Fruit fly (Drosophila melanogaster) whole organism, embryonic: Measurements from ENCODE around the gene CG18081.

ENCODE experiments used
- Bgb ChIP-seq: fragments of 200-800 bp; sonication (Bioruptor generic); IDR thresholded peaks from 2 replicates; pipeline ENCODE4 v1.3.6; 2022; ENCODE audit warnings: missing biosample characterization, missing genetic modification characterization; ENCODE audit not compliant: partially characterized antibody
- BtbVII ChIP-seq: fragments of 200-800 bp; sonication (Bioruptor generic); optimal IDR thresholded peaks from 3 replicates; lab custom pipeline; 2017; ENCODE audit warnings: missing biosample characterization, mild to moderate bottlenecking, missing genetic modification characterization
- CG10979 ChIP-seq: fragments of 200-800 bp; sonication (Bioruptor generic); optimal IDR thresholded peaks from 2 replicates; lab custom pipeline; 2018; ENCODE audit warnings: missing biosample characterization, mild to moderate bottlenecking, missing genetic modification characterization, moderate library complexity
- CG11093 ChIP-seq: fragments of 200-800 bp; sonication (Bioruptor generic); IDR thresholded peaks from 3 replicates; pipeline ENCODE4 v1.3.6; 2022; ENCODE audit warnings: missing biosample characterization, missing genetic modification characterization
- CG12104 ChIP-seq: fragments of 200-800 bp; sonication (Bioruptor generic); optimal IDR thresholded peaks from 3 replicates; lab custom pipeline; 2016; ENCODE audit warnings: missing biosample characterization, missing genetic modification characterization
- CG12744 ChIP-seq: fragments of 200-800 bp; sonication (Bioruptor generic); optimal IDR thresholded peaks from 2 replicates; lab custom pipeline; 2016; ENCODE audit warnings: missing biosample characterization, missing genetic modification characterization
- CG14441 ChIP-seq: fragments of 200-800 bp; sonication (Bioruptor generic); IDR thresholded peaks from 2 replicates; pipeline ENCODE4 v1.3.6; 2022; ENCODE audit warnings: missing biosample characterization, missing genetic modification characterization
- CG15269 ChIP-seq: fragments of 200-800 bp; sonication (Bioruptor generic); optimal IDR thresholded peaks from 2 replicates; lab custom pipeline; 2018; ENCODE audit warnings: missing biosample characterization, mild to moderate bottlenecking, missing genetic modification characterization, moderate library complexity
- CG1529 ChIP-seq: fragments of 200-800 bp; sonication (Bioruptor generic); optimal IDR thresholded peaks from 3 replicates; lab custom pipeline; 2018; ENCODE audit warnings: missing biosample characterization, missing genetic modification characterization
- CG17612 ChIP-seq: fragments of 200-800 bp; sonication (Bioruptor generic); IDR thresholded peaks from 2 replicates; pipeline ENCODE4 v1.3.6; 2022; ENCODE audit warnings: missing biosample characterization, missing genetic modification characterization
- CG17802 ChIP-seq: fragments of 200-800 bp; sonication (Bioruptor generic); optimal IDR thresholded peaks from 2 replicates; lab custom pipeline; 2018; ENCODE audit warnings: missing biosample characterization, mild to moderate bottlenecking, missing genetic modification characterization, moderate library complexity
- CG31388 ChIP-seq: fragments of 200-800 bp; sonication (Bioruptor generic); optimal IDR thresholded peaks from 2 replicates; lab custom pipeline; 2016; ENCODE audit warnings: missing biosample characterization, missing genetic modification characterization
- CG31441 ChIP-seq: fragments of 200-800 bp; sonication (Bioruptor generic); IDR thresholded peaks from 2 replicates; pipeline ENCODE4 v1.3.6; 2022; ENCODE audit warnings: missing biosample characterization, missing genetic modification characterization
- CG32532 ChIP-seq: fragments of 200-800 bp; sonication (Bioruptor generic); IDR thresholded peaks from 2 replicates; pipeline ENCODE4 v1.3.6; 2022; ENCODE audit warnings: missing biosample characterization, missing genetic modification characterization
- CG33557 ChIP-seq: fragments of 200-800 bp; sonication (Bioruptor generic); optimal IDR thresholded peaks from 2 replicates; lab custom pipeline; 2019; ENCODE audit warnings: missing biosample characterization, mild to moderate bottlenecking, missing genetic modification characterization, moderate library complexity
- CG3407 ChIP-seq: fragments of 200-800 bp; sonication (Bioruptor generic); optimal IDR thresholded peaks from 2 replicates; lab custom pipeline; 2018; ENCODE audit warnings: missing biosample characterization, mild to moderate bottlenecking, missing genetic modification characterization
- CG3838 ChIP-seq: fragments of 200-800 bp; sonication (Bioruptor generic); optimal IDR thresholded peaks from 3 replicates; lab custom pipeline; 2016; ENCODE audit warnings: missing biosample characterization, missing genetic modification characterization
- CG4404 ChIP-seq: fragments of 200-800 bp; sonication (Bioruptor generic); IDR thresholded peaks from 2 replicates; pipeline ENCODE4 v1.3.6; 2022; ENCODE audit warnings: missing biosample characterization, missing genetic modification characterization
- CG4730 ChIP-seq: fragments of 200-800 bp; sonication (Bioruptor generic); IDR thresholded peaks from 2 replicates; pipeline ENCODE4 v1.3.6; 2022; ENCODE audit warnings: missing biosample characterization, missing genetic modification characterization
- CG6813 ChIP-seq: fragments of 200-800 bp; sonication (Bioruptor generic); optimal IDR thresholded peaks from 2 replicates; lab custom pipeline; 2017; ENCODE audit warnings: missing biosample characterization, missing genetic modification characterization, mild to moderate bottlenecking, moderate library complexity, missing genetic modification reagents
- CG7928 ChIP-seq: fragments of 200-800 bp; sonication (Bioruptor generic); optimal IDR thresholded peaks from 2 replicates; lab custom pipeline; 2017; ENCODE audit warnings: missing biosample characterization, mild to moderate bottlenecking, missing genetic modification characterization
- CG9437 ChIP-seq: fragments of 200-800 bp; sonication (Bioruptor generic); optimal IDR thresholded peaks from 2 replicates; lab custom pipeline; 2018; ENCODE audit warnings: missing biosample characterization, mild to moderate bottlenecking, missing genetic modification characterization
- CkIIα-i1 ChIP-seq: fragments of 200-800 bp; sonication (Bioruptor generic); IDR thresholded peaks from 2 replicates; pipeline ENCODE4 v1.3.6; 2022; ENCODE audit warnings: missing biosample characterization, missing genetic modification characterization
- Dip2 ChIP-seq: fragments of 200-800 bp; sonication (Bioruptor generic); IDR thresholded peaks from 2 replicates; pipeline ENCODE4 v1.3.6; 2022; ENCODE audit warnings: missing biosample characterization, missing genetic modification characterization
- Dip3 ChIP-seq: fragments of 200-800 bp; sonication (Bioruptor generic); optimal IDR thresholded peaks from 3 replicates; lab custom pipeline; 2016; ENCODE audit warnings: missing biosample characterization, missing genetic modification characterization
- ERR ChIP-seq: fragments of 200-800 bp; sonication (Bioruptor generic); optimal IDR thresholded peaks from 2 replicates; lab custom pipeline; 2016; ENCODE audit warnings: missing biosample characterization, missing genetic modification characterization
- Fer1 ChIP-seq: fragments of 200-800 bp; sonication (Bioruptor generic); optimal IDR thresholded peaks from 2 replicates; lab custom pipeline; 2017; ENCODE audit warnings: missing biosample characterization, mild to moderate bottlenecking, missing genetic modification characterization
- Gsc ChIP-seq: fragments of 200-800 bp; sonication (Bioruptor generic); IDR thresholded peaks from 2 replicates; pipeline ENCODE4 v1.3.6; 2022; ENCODE audit warnings: missing biosample characterization, missing genetic modification characterization
- HLH3B ChIP-seq: fragments of 200-800 bp; sonication (Bioruptor generic); IDR thresholded peaks from 2 replicates; pipeline ENCODE4 v1.3.6; 2022; ENCODE audit warnings: missing biosample characterization, missing genetic modification characterization
- HmgD ChIP-seq: fragments of 200-800 bp; sonication (Bioruptor generic); optimal IDR thresholded peaks from 3 replicates; lab custom pipeline; 2016; ENCODE audit warnings: missing biosample characterization, missing genetic modification characterization
- Hr78 ChIP-seq, 2 experiments: fragments of 200-800 bp in 1 of 2; fragments of >200 bp in 1 of 2; sonication (Bioruptor generic) in 1 of 2; optimal IDR thresholded peaks; 2 replicates each; lab custom pipeline; 2017 to 2019; ENCODE audit warnings: missing biosample characterization in 2 of 2, missing genetic modification characterization in 2 of 2, mild to moderate bottlenecking in 1 of 2, moderate library complexity in 1 of 2
- NC2α ChIP-seq: fragments of 200-800 bp; sonication (Bioruptor generic); optimal IDR thresholded peaks from 2 replicates; lab custom pipeline; 2016; ENCODE audit warnings: missing biosample characterization, missing genetic modification characterization
- Nf-YC ChIP-seq: fragments of 200-800 bp; optimal IDR thresholded peaks from 3 replicates; lab custom pipeline; 2019; ENCODE audit warnings: missing biosample characterization, mild to moderate bottlenecking, missing genetic modification characterization, moderate library complexity
- Sox102F ChIP-seq: fragments of 200-800 bp; sonication (Bioruptor generic); optimal IDR thresholded peaks from 2 replicates; lab custom pipeline; 2018; ENCODE audit warnings: missing biosample characterization, mild to moderate bottlenecking, missing genetic modification characterization, moderate library complexity
- az2 ChIP-seq: fragments of 200-800 bp; sonication (Bioruptor generic); optimal IDR thresholded peaks from 3 replicates; lab custom pipeline; 2016; ENCODE audit warnings: missing biosample characterization, missing genetic modification characterization
- bcd ChIP-seq: fragments of 200-800 bp; sonication (Bioruptor generic); optimal IDR thresholded peaks from 2 replicates; lab custom pipeline; 2017; ENCODE audit warnings: missing biosample characterization, mild to moderate bottlenecking, missing genetic modification characterization
- btn ChIP-seq: fragments of 200-800 bp; sonication (Bioruptor generic); optimal IDR thresholded peaks from 2 replicates; lab custom pipeline; 2016; ENCODE audit warnings: missing biosample characterization, missing genetic modification characterization
- chinmo ChIP-seq: fragments of 200-800 bp; sonication (Bioruptor generic); IDR thresholded peaks from 4 replicates; pipeline ENCODE4 v1.3.6; 2022; ENCODE audit warnings: missing biosample characterization, missing genetic modification characterization; ENCODE audit not compliant: partially characterized antibody
- fd102C ChIP-seq: fragments of 200-800 bp; sonication (Bioruptor generic); optimal IDR thresholded peaks from 2 replicates; lab custom pipeline; 2018; ENCODE audit warnings: missing biosample characterization, mild to moderate bottlenecking, missing genetic modification characterization, moderate library complexity
- fu2 ChIP-seq: fragments of 200-800 bp; sonication (Bioruptor generic); optimal IDR thresholded peaks from 2 replicates; lab custom pipeline; 2016; ENCODE audit warnings: missing biosample characterization, missing genetic modification characterization
- hb ChIP-seq: fragments of 200-800 bp; sonication (Bioruptor generic); IDR thresholded peaks from 3 replicates; pipeline ENCODE4 v1.3.6; 2022; ENCODE audit warnings: missing biosample characterization, missing genetic modification characterization; ENCODE audit not compliant: partially characterized antibody
- jing ChIP-seq: fragments of 200-800 bp; sonication (Bioruptor generic); optimal IDR thresholded peaks from 2 replicates; lab custom pipeline; 2018; ENCODE audit warnings: missing biosample characterization, mild to moderate bottlenecking, missing genetic modification characterization
- klu ChIP-seq: fragments of 200-800 bp; sonication (Bioruptor generic); IDR thresholded peaks from 2 replicates; pipeline ENCODE4 v1.3.6; 2022; ENCODE audit warnings: missing biosample characterization, missing genetic modification characterization
- lov ChIP-seq, 2 experiments: fragments of 200-800 bp in 1 of 2; fragments of >200 bp in 1 of 2; sonication (Bioruptor generic) in 1 of 2; IDR thresholded peaks in 1 of 2; optimal IDR thresholded peaks in 1 of 2; 2 replicates in 1 of 2; 3 replicates in 1 of 2; pipeline versions ENCODE4 v1.3.6 to Lab custom; 2017 to 2022; ENCODE audit warnings: missing biosample characterization in 1 of 2, missing genetic modification characterization in 1 of 2
- peb ChIP-seq: fragments of 200-800 bp; sonication (Bioruptor generic); IDR thresholded peaks from 2 replicates; pipeline ENCODE4 v1.3.6; 2022; ENCODE audit warnings: missing biosample characterization, missing genetic modification characterization
- salm ChIP-seq: fragments of 200-800 bp; sonication (Bioruptor generic); optimal IDR thresholded peaks from 2 replicates; lab custom pipeline; 2018; ENCODE audit warnings: missing biosample characterization, mild to moderate bottlenecking, missing genetic modification characterization
- toy ChIP-seq: fragments of 200-800 bp; sonication (Bioruptor generic); IDR thresholded peaks from 2 replicates; pipeline ENCODE4 v1.3.6; 2022; ENCODE audit warnings: missing biosample characterization, missing genetic modification characterization
- zf30C ChIP-seq: fragments of 200-800 bp; sonication (Bioruptor generic); optimal IDR thresholded peaks from 3 replicates; lab custom pipeline; 2018; ENCODE audit warnings: missing biosample characterization, mild to moderate bottlenecking, missing genetic modification characterization

CG18081 gene

DNA sequence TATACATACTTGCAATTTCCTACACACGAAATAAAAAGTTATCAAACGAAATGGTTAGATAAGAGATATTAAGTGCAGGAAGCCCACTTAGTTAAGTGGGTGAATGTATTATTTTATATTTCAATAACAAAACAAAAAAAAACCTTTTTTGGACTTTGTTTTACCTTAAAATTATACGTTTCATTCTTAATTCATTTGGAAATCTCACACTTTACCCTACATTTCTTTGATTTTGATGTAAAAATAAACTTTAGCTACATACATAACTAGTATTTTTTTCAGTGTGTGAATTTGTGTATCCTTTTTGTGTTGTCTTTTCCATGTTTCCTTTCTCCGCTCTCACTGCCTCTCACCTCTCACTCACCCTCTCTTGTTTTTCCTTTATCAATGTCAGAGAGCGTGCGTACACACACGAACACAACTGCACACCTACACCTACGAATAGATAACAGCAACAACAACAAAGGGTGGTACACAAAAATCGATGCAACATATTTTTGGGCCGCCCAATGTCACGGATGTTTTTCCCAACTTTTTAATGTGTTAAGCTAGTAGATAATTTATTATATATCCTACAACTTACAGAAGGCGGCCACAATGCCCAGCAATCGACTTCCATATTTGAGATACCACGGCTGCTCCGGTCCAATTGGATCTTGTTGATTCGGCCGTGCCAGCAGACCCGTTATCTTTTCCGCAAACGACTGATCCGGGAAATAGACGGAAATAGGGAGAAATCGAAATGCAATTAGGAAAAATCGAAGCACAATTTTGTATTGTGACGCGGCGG is 19.6 kb downstream of the CG18081 start (continued):
- no peak for TF ChIP-seq CG17802
- TF ChIP-seq toy (GFP tag; lab: Robert Waterston, UW), result no peak
- TF ChIP-seq peb (GFP tag; lab: Robert Waterston, UW), result no peak
- peak; percentile 22 for TF ChIP-seq fu2 (GFP tag; lab: Kevin White, UChicago)
- peak; percentile 52; the same call in 1 of the 2 replicates for TF ChIP-seq HLH3B (GFP tag; lab: Robert Waterston, UW)
- TF ChIP-seq klu (GFP tag; lab: Robert Waterston, UW), result no peak
- peak; percentile 80 for TF ChIP-seq CG10979 (tag; lab: Kevin White, UChicago)
- peak; percentile 69 for TF ChIP-seq CG6813 (GFP tag; lab: Kevin White, UChicago)
- peak; percentile 61; the same call in 1 of the 2 replicates for TF ChIP-seq CG32532 (GFP tag; lab: Robert Waterston, UW)
- TF ChIP-seq Bgb (GFP tag; lab: Robert Waterston, UW), result no peak
- no peak for TF ChIP-seq Hr78 (GFP tag; optimal IDR thresholded peaks at IDR 0.05; lab: Kevin White, UChicago)
- peak; percentile 79 for TF ChIP-seq Sox102F (GFP tag; lab: Kevin White, UChicago)
- peak; percentile 12 for TF ChIP-seq CG1529 (GFP tag; lab: Kevin White, UChicago)
- TF ChIP-seq salm, result peak; percentile 43
- no peak for TF ChIP-seq CkIIα-i1
- TF ChIP-seq BtbVII (GFP tag; lab: Kevin White, UChicago), result peak; percentile 73
- TF ChIP-seq CG17612, result 0 out of 2 replicates have a peak, but pooled peaks have one; percentile 24
- peak; percentile 34 for TF ChIP-seq CG12744 (GFP tag; lab: Kevin White, UChicago)
- no peak for TF ChIP-seq Gsc (GFP tag; lab: Robert Waterston, UW)
- peak; percentile 83 for TF ChIP-seq CG31441
- 0 out of 2 replicates have a peak, but pooled peaks have one; percentile 48 for TF ChIP-seq CG14441 (GFP tag; lab: Robert Waterston, UW)
- no peak for TF ChIP-seq HmgD (GFP tag; lab: Kevin White, UChicago)
- TF ChIP-seq bcd (GFP tag; lab: Kevin White, UChicago), result peak; percentile 73
- no peak for TF ChIP-seq lov (optimal IDR thresholded peaks at IDR 0.05; lab: Kevin White, UChicago)
- TF ChIP-seq lov (GFP tag; IDR thresholded peaks at IDR 0.05; lab: Robert Waterston, UW), result no peak; the same call in 2 of the 3 replicates
- TF ChIP-seq ERR, result peak; percentile 0
- 0 out of 4 replicates have a peak, but pooled peaks have one; percentile 55 for TF ChIP-seq chinmo
- no peak for TF ChIP-seq CG3838 (GFP tag; lab: Kevin White, UChicago)
- TF ChIP-seq CG33557 (GFP tag; lab: Kevin White, UChicago), result peak; percentile 32
- peak; percentile 57 for TF ChIP-seq CG9437 (GFP tag; lab: Kevin White, UChicago)
- no peak for TF ChIP-seq CG4730 (GFP tag; lab: Robert Waterston, UW)
- TF ChIP-seq CG3407 (GFP tag; lab: Kevin White, UChicago), result peak; percentile 48
- TF ChIP-seq hb (GFP tag; lab: Robert Waterston, UW), result no peak
- TF ChIP-seq CG7928 (GFP tag; lab: Kevin White, UChicago), result no peak
- TF ChIP-seq CG31388, result peak; percentile 4
- TF ChIP-seq Dip3 (GFP tag; lab: Kevin White, UChicago), result peak; percentile 21
- TF ChIP-seq jing (GFP tag; lab: Kevin White, UChicago), result peak; percentile 16
- TF ChIP-seq CG4404 (GFP tag; lab: Robert Waterston, UW), result no peak
- no peak for TF ChIP-seq Dip2
- peak; percentile 80 for TF ChIP-seq CG15269 (tag; lab: Kevin White, UChicago)
- TF ChIP-seq NC2α (GFP tag; lab: Kevin White, UChicago), result no peak
- peak; percentile 44 for TF ChIP-seq Nf-YC (tag; lab: Kevin White, UChicago)
- TF ChIP-seq az2 (GFP tag; lab: Kevin White, UChicago), result peak; percentile 77
- peak; percentile 15 for TF ChIP-seq btn (GFP tag; lab: Kevin White, UChicago)
- TF ChIP-seq zf30C (GFP tag; lab: Kevin White, UChicago), result peak; percentile 95
- TF ChIP-seq Fer1, result peak; percentile 88
- TF ChIP-seq CG12104 (GFP tag; lab: Kevin White, UChicago), result peak; percentile 21
- no peak for TF ChIP-seq fd102C (GFP tag; lab: Kevin White, UChicago)
- TF ChIP-seq CG11093, result no peak; the same call in 2 of the 3 replicates
